Fruit fly (Drosophila melanogaster) whole organism, pupa: ENCODE measurements around the gene vrs.
A peak's percentile ranks its signal among the peaks of the same experiment; 100 is the strongest.

Experiments
- CG13204 ChIP-seq: fragments of 200-800 bp; sonication (Bioruptor generic); optimal IDR thresholded peaks from 2 replicates; lab custom pipeline; 2018; ENCODE audit warnings: missing biosample characterization, mild to moderate bottlenecking, missing genetic modification characterization, moderate library complexity
- CG4496 ChIP-seq: fragments of 200-800 bp; sonication (Bioruptor generic); IDR thresholded peaks from 3 replicates; pipeline ENCODE4 v1.3.6; 2022; ENCODE audit warnings: missing biosample characterization, missing genetic modification characterization
- CG9948 ChIP-seq: fragments of 200-800 bp; sonication (Bioruptor generic); optimal IDR thresholded peaks from 2 replicates; lab custom pipeline; 2018; ENCODE audit warnings: missing biosample characterization, mild to moderate bottlenecking, missing genetic modification characterization, moderate library complexity
- D1 ChIP-seq: fragments of 200-800 bp; sonication (Bioruptor generic); optimal IDR thresholded peaks from 2 replicates; lab custom pipeline; 2018; ENCODE audit warnings: missing biosample characterization, mild to moderate bottlenecking, missing genetic modification characterization, moderate library complexity
- Ets98B ChIP-seq: fragments of 200-800 bp; sonication (Bioruptor generic); IDR thresholded peaks from 2 replicates; pipeline ENCODE4 v1.3.6; 2022; ENCODE audit warnings: missing biosample characterization, missing genetic modification characterization
- Pif1A ChIP-seq: fragments of 200-800 bp; sonication (Bioruptor generic); optimal IDR thresholded peaks from 3 replicates; lab custom pipeline; 2016; ENCODE audit warnings: missing biosample characterization, missing genetic modification characterization

DNA sequence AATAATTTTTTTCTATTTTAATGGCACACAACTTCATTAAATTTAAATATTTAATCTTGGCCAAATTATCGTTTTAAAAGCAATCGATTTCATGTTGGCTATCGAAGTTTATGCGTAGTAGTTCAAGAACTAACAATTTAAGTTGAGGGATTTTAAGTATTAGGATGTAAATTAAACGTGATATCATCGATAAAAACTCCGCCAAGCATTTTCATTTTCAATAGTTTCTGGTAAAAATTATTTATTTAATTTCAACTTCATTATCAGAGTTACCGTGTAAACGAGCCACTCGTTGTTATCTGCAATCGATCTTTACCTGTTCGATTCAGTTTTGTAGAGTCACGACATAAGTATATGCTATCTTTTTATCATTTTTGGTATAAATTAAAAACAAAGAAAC lies 44.5 kb upstream of the vrs start:
- TF ChIP-seq CG13204 (GFP tag; lab: Kevin White, UChicago) (no peak), CG4496 (GFP tag; lab: Robert Waterston, UW) (no peak), CG9948 (tag; lab: Kevin White, UChicago) (peak; percentile 98), Ets98B (GFP tag; lab: Robert Waterston, UW) (peak; percentile 96), Pif1A (GFP tag; lab: Kevin White, UChicago) (peak; percentile 95), D1 (peak; percentile 99)
